Fruit fly (Drosophila melanogaster): ENCODE data around the gene AOX2.

DNA sequence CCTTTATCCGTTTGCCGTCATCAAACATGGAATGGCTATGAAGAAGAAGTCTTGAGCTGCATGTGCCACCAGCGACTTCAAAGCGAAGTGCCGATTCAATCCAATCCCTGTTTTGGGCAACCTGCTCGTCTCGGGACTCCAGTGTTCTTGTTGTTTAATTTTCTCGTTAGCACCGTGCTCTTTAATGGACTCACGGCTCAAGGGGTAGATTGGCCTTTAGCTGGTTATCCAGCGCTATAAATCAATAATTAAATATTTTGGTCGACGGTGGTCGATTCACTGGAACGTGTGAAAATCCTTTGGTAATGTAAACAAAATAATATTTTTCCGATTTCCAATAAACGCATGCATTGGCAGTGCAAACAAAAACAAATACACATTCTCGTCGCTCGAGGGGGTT, 37.5 kb upstream of the AOX2 start:
- TF ChIP-seq Hr83 (GFP tag; optimal IDR thresholded peaks at IDR 0.05; ENCODE audit: poor library complexity, severe bottlenecking) (no peak), Dif (GFP tag; optimal IDR thresholded peaks at IDR 0.05; ENCODE audit: partially characterized antibody) (no peak), lola (GFP tag; optimal IDR thresholded peaks at IDR 0.05) (no peak), Vsx2 (GFP tag; optimal IDR thresholded peaks at IDR 0.05; ENCODE audit: partially characterized antibody) (no peak), dsf (GFP tag; optimal IDR thresholded peaks at IDR 0.05; ENCODE audit: borderline replicate concordance) (no peak)
